Worm (Caenorhabditis elegans) whole organism, L2 larva: Measurements from ENCODE around the gene tat-4.

Source experiments
- R02D3.7 ChIP-seq: fragments of 150-350 bp; optimal IDR thresholded peaks from 2 replicates; lab custom pipeline; 2014; ENCODE audit warnings: missing biosample characterization, missing genetic modification characterization
- Y55F3AM.14 ChIP-seq: fragments of 200-800 bp; sonication (Bioruptor generic); optimal IDR thresholded peaks from 2 replicates; lab custom pipeline; 2018; ENCODE audit warnings: mild to moderate bottlenecking, missing genetic modification characterization, missing compliant biosample characterization
- ama-1 ChIP-seq: fragments of 150-350 bp; optimal IDR thresholded peaks from 2 replicates; lab custom pipeline; 2018; ENCODE audit warnings: inconsistent platforms
- blmp-1 ChIP-seq: sonication (generic microtip); optimal IDR thresholded peaks from 2 replicates; lab custom pipeline; 2017; ENCODE audit warnings: missing genetic modification characterization, mild to moderate bottlenecking, missing compliant biosample characterization, antibody characterized with exemption, moderate library complexity; ENCODE audit not compliant: insufficient read depth
- ceh-82 ChIP-seq: fragments of 150-350 bp; optimal IDR thresholded peaks from 2 replicates; lab custom pipeline; 2014; ENCODE audit warnings: missing biosample characterization, missing genetic modification characterization
- nhr-10 ChIP-seq: sonication (generic microtip); optimal IDR thresholded peaks from 2 replicates; lab custom pipeline; 2017; ENCODE audit warnings: missing biosample characterization, missing genetic modification characterization
- nhr-25 ChIP-seq: fragments of 150-350 bp; sonication (generic microtip); optimal IDR thresholded peaks from 3 replicates; lab custom pipeline; 2014; ENCODE audit warnings: missing biosample characterization, missing genetic modification characterization
- nhr-6 ChIP-seq: fragments of 150-350 bp; optimal IDR thresholded peaks from 2 replicates; lab custom pipeline; 2014; ENCODE audit warnings: missing biosample characterization, missing genetic modification characterization
- skn-1 ChIP-seq: sonication (generic microtip); optimal IDR thresholded peaks from 2 replicates; lab custom pipeline; 2017; ENCODE audit warnings: missing biosample characterization, missing genetic modification characterization
- sma-3 ChIP-seq: sonication (generic microtip); optimal IDR thresholded peaks from 2 replicates; lab custom pipeline; 2016; ENCODE audit warnings: missing genetic modification reagents, missing genetic modification characterization, missing compliant biosample characterization
- snpc-4 ChIP-seq: fragments of 150-350 bp; optimal IDR thresholded peaks from 2 replicates; lab custom pipeline; 2014; ENCODE audit warnings: missing biosample characterization, missing genetic modification characterization
- unc-39 ChIP-seq: fragments of 150-350 bp; optimal IDR thresholded peaks from 2 replicates; lab custom pipeline; 2014; ENCODE audit warnings: missing biosample characterization, missing genetic modification characterization
- ztf-11 ChIP-seq: sonication (generic microtip); optimal IDR thresholded peaks from 2 replicates; lab custom pipeline; 2017; ENCODE audit warnings: missing biosample characterization, missing genetic modification characterization

DNA sequence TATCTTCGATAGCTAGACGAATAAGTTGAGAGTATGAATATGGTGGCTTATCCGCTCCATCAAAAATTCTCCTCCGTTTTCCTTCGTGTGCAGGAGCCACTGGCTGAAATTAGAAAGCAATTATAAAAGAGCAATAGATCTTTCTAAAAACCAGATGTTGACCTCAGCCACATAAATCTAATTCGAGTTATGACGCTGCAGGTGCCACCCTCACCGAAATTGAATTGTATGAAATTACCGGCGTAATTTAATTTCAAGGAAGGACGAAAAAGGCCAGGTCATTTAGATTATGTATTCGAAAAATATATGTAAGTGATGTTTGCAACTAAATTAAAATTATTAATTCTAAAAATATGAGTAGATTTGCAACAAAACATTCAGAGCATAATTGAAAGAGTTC, 53.3 kb downstream of the tat-4 start:
- TF ChIP-seq Y55F3AM.14 (GFP tag; lab: Kevin White, UChicago) (no peak), snpc-4 (tag; lab: Kevin White, UChicago) (no peak), nhr-25 (no peak), nhr-6 (no peak), blmp-1 (tag; lab: Kevin White, UChicago) (no peak), skn-1 (tag; lab: Kevin White, UChicago) (no peak), R02D3.7 (tag; lab: Kevin White, UChicago) (no peak), nhr-10 (tag; lab: Kevin White, UChicago) (no peak), sma-3 (GFP tag; lab: Kevin White, UChicago) (no peak), ama-1 (lab: Kevin White, UChicago) (no peak), ztf-11 (no peak), ceh-82 (tag; lab: Kevin White, UChicago) (no peak), unc-39 (no peak)
